Worm (Caenorhabditis elegans) whole organism, L3 larva: ENCODE measurements around the gene algn-1.

Experiments used
- aly-2 ChIP-seq: fragments of 150-350 bp; optimal IDR thresholded peaks from 2 replicates; lab custom pipeline; 2014; ENCODE audit warnings: missing biosample characterization, missing genetic modification characterization
- fos-1 ChIP-seq: fragments of 150-350 bp; optimal IDR thresholded peaks from 2 replicates; lab custom pipeline; 2014; ENCODE audit warnings: missing biosample characterization, missing genetic modification characterization
- lsy-12 ChIP-seq: sonication (generic microtip); optimal IDR thresholded peaks from 2 replicates; lab custom pipeline; 2016; ENCODE audit warnings: mild to moderate bottlenecking, missing genetic modification characterization, missing compliant biosample characterization
- unc-62 ChIP-seq: fragments of 150-350 bp; sonication (generic microtip); optimal IDR thresholded peaks from 4 replicates; lab custom pipeline; 2014; ENCODE audit warnings: missing biosample characterization, missing genetic modification reagents, missing genetic modification characterization
- zag-1 ChIP-seq: fragments of 150-350 bp; optimal IDR thresholded peaks from 2 replicates; lab custom pipeline; 2014; ENCODE audit warnings: missing biosample characterization, missing genetic modification characterization

DNA sequence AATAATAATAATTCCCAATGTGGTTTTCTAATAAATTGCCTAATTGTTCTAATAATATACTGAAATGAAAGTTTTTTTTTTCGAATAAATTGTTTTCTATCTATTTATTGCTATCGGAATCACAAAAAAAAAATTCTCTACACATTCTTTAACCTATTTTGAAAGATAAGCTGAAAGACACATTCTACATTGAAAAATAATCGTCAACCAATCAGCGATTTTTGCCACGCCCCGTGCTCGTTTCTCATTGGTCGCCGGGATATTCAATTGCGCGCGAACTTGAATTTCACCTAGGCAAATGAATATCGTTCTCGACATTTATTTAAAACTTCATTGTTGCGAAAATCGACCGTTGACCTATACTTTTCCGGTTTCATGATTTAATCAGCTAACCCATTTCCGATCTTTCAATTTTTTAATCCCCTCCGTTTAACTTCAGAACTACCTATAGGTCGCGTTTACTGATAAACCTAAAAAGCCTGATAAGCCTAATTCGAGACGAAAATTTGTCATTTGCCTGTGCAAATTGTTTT, 40.2 kb downstream of the algn-1 start, which contains the start of gene F23F12.3:
- TF ChIP-seq lsy-12 (tag; lab: Kevin White, UChicago) (no peak), unc-62 (GFP tag; lab: Kevin White, UChicago) (no peak), aly-2 (no peak), zag-1 (tag; lab: Kevin White, UChicago) (no peak), fos-1 (tag; lab: Kevin White, UChicago) (no peak)
